Worm (Caenorhabditis elegans): ENCODE data around the gene ZK1073.2.

DNA sequence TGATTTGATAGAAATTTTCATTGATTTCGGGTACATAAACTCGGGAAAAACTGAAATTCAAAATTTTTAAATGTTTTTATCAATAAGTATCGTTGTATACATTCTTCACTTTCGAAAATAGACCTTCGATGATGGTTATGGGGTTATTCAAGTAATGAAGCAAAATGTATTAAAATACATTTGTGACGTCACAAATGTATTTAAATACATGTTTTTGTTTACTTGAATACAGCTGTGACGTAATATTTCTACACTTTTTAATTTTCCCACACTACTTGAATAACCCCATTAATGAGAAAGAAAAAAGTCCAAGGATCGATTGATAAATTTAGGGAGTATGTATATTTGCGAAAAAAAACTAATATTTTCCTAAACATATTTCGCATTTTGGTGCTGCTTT lies 35.5 kb upstream of the ZK1073.2 start:
- TF ChIP-seq pha-4 (tag; optimal IDR thresholded peaks at IDR 0.05) = no peak
- TF ChIP-seq unc-62 (GFP tag; optimal IDR thresholded peaks at IDR 0.05) = no peak
- TF ChIP-seq ztf-11 (tag; optimal IDR thresholded peaks at IDR 0.05) = no peak
- TF ChIP-seq mab-5 (tag; optimal IDR thresholded peaks at IDR 0.05) = no peak
- TF ChIP-seq nhr-2 (tag; optimal IDR thresholded peaks at IDR 0.05) = no peak
- no peak for TF ChIP-seq nhr-76 (tag; optimal IDR thresholded peaks at IDR 0.05)
- no peak for TF ChIP-seq lsy-2 (tag; optimal IDR thresholded peaks at IDR 0.05)
- no peak for TF ChIP-seq lin-13 (tag; optimal IDR thresholded peaks at IDR 0.05)
- no peak for TF ChIP-seq nhr-12 (tag; optimal IDR thresholded peaks at IDR 0.05)
- TF ChIP-seq ceh-83 (GFP tag; optimal IDR thresholded peaks at IDR 0.05) = no peak
- TF ChIP-seq snpc-4 (tag; optimal IDR thresholded peaks at IDR 0.05) = no peak
- no peak for TF ChIP-seq unc-120 (tag; optimal IDR thresholded peaks at IDR 0.05; ENCODE audit: poor library complexity, severe bottlenecking)
- TF ChIP-seq nhr-237 (tag; optimal IDR thresholded peaks at IDR 0.05) = no peak
- TF ChIP-seq elt-1 (tag; optimal IDR thresholded peaks at IDR 0.05; ENCODE audit: borderline replicate concordance, insufficient read depth) = no peak

All from whole organism, mixed stage, embryonic.